Fruit fly (Drosophila melanogaster) S2 (cell line): ENCODE results near the gene CG31688.

Experiments
- CG8478 ChIP-seq: fragments of >200 bp; optimal IDR thresholded peaks from 2 replicates; lab custom pipeline; 2018
- CTCF ChIP-seq, 2 experiments: fragments of >200 bp; optimal IDR thresholded peaks; 2 replicates each; lab custom pipeline; 2018

dm6 chr2L:20431210-20431609 is 5.2 kb downstream of the CG31688 start:
- TF ChIP-seq CG8478 (lab: Kevin White, UChicago): no peak
- no peak for TF ChIP-seq CTCF (optimal IDR thresholded peaks at IDR 0.05; lab: Kevin White, UChicago)
